Fruit fly (Drosophila melanogaster): ENCODE measurements around the gene CG46281.

Gene CG46281

dm6 chr3R:12988411-12988810 lies 41.7 kb downstream of the CG46281 start, which contains the start of gene CG14383:
TSS of gene CG14383 (minus strand) at chr3R:12988511.
- TF ChIP-seq HLH106 (tag; optimal IDR thresholded peaks at IDR 0.05) (no peak), pan (optimal IDR thresholded peaks at IDR 0.05) (no peak)

dm6 chr3R:12985828-12986530 lies 44.1 kb downstream of the CG46281 start, which contains the start of gene CG31342:
TSS of gene CG31342 (plus strand) at chr3R:12986041.
- TF ChIP-seq Hr83 (GFP tag; optimal IDR thresholded peaks at IDR 0.05; ENCODE audit: poor library complexity, severe bottlenecking) (no peak), lola (GFP tag; optimal IDR thresholded peaks at IDR 0.05) (no peak), ey (GFP tag; optimal IDR thresholded peaks at IDR 0.05) (peak; percentile 13), foxo (GFP tag; optimal IDR thresholded peaks at IDR 0.05) (no peak), Rel (GFP tag; optimal IDR thresholded peaks at IDR 0.05) (no peak), Rel (tag; optimal IDR thresholded peaks at IDR 0.05) (peak; percentile 20)

- no peak for TF ChIP-seq CrebA (GFP tag; optimal IDR thresholded peaks at IDR 0.05; ENCODE audit: borderline replicate concordance)
- no peak for TF ChIP-seq Hr78 (GFP tag; optimal IDR thresholded peaks at IDR 0.05)
- no peak for TF ChIP-seq br (GFP tag; optimal IDR thresholded peaks at IDR 0.05)
- TF ChIP-seq Sp1 (GFP tag; optimal IDR thresholded peaks at IDR 0.05): no peak
- TF ChIP-seq tai (GFP tag; optimal IDR thresholded peaks at IDR 0.05): no peak
- no peak for TF ChIP-seq ey (GFP tag; optimal IDR thresholded peaks at IDR 0.05)
- TF ChIP-seq Jra (GFP tag; optimal IDR thresholded peaks at IDR 0.05): no peak
- no peak for TF ChIP-seq HLH106 (tag; optimal IDR thresholded peaks at IDR 0.05)
- TF ChIP-seq Mio (GFP tag; optimal IDR thresholded peaks at IDR 0.05): no peak
Measured at dm6 chr3R:12982982-12983633, 47.0 kb downstream of the CG46281 start.

dm6 chr3R:12982167-12982981 lies 47.7 kb downstream of the CG46281 start:
- TF ChIP-seq ey (GFP tag; optimal IDR thresholded peaks at IDR 0.05): peak; percentile 43
- peak; percentile 24 for TF ChIP-seq Hnf4 (GFP tag; optimal IDR thresholded peaks at IDR 0.05)
- no peak for TF ChIP-seq CG32264 (GFP tag; optimal IDR thresholded peaks at IDR 0.05)
- TF ChIP-seq Hr83 (GFP tag; optimal IDR thresholded peaks at IDR 0.05; ENCODE audit: poor library complexity, severe bottlenecking): peak; percentile 30
- TF ChIP-seq Rel (GFP tag; optimal IDR thresholded peaks at IDR 0.05): no peak
- TF ChIP-seq Rel (tag; optimal IDR thresholded peaks at IDR 0.05): peak; percentile 54
- TF ChIP-seq GATAd (GFP tag; optimal IDR thresholded peaks at IDR 0.05): no peak
- peak; percentile 70 for TF ChIP-seq HLH106 (tag; optimal IDR thresholded peaks at IDR 0.05)
- peak; percentile 67 for TF ChIP-seq rgr (GFP tag; optimal IDR thresholded peaks at IDR 0.05)
- no peak for TF ChIP-seq dl (GFP tag; optimal IDR thresholded peaks at IDR 0.05; ENCODE audit: insufficient read depth in 1 of 2, partially characterized antibody in 2 of 2)
- TF ChIP-seq brk (GFP tag; optimal IDR thresholded peaks at IDR 0.05): peak; percentile 45
- TF ChIP-seq Hr78 (GFP tag; optimal IDR thresholded peaks at IDR 0.05): no peak
- no peak for TF ChIP-seq lola (GFP tag; optimal IDR thresholded peaks at IDR 0.05)
- TF ChIP-seq h (GFP tag; optimal IDR thresholded peaks at IDR 0.05): peak; percentile 62
- TF ChIP-seq br (GFP tag; optimal IDR thresholded peaks at IDR 0.05): peak; percentile 38
- peak; percentile 61 for TF ChIP-seq Sp1 (GFP tag; optimal IDR thresholded peaks at IDR 0.05)
- TF ChIP-seq sage (GFP tag; optimal IDR thresholded peaks at IDR 0.05): peak; percentile 43
- TF ChIP-seq foxo (GFP tag; optimal IDR thresholded peaks at IDR 0.05): peak in 1 of 2 experiments; percentile 65
- peak; percentile 47 for TF ChIP-seq sv (GFP tag; optimal IDR thresholded peaks at IDR 0.05)
- TF ChIP-seq psq (GFP tag; optimal IDR thresholded peaks at IDR 0.05): peak; percentile 60
- TF ChIP-seq CG9705 (GFP tag; optimal IDR thresholded peaks at IDR 0.05): peak; percentile 33
- peak; percentile 59 for TF ChIP-seq woc (GFP tag; optimal IDR thresholded peaks at IDR 0.05)
- TF ChIP-seq fru (GFP tag; optimal IDR thresholded peaks at IDR 0.05): peak; percentile 63
- peak; percentile 62 for TF ChIP-seq OdsH (GFP tag; optimal IDR thresholded peaks at IDR 0.05)

All from whole organism, wandering third instar larva.